Worm (Caenorhabditis elegans) whole organism, L1 larva: ENCODE results near the gene crls-1.

ENCODE experiments used
- aly-2 ChIP-seq: fragments of 150-350 bp; optimal IDR thresholded peaks from 2 replicates; lab custom pipeline; 2014; ENCODE audit warnings: missing biosample characterization, missing genetic modification characterization
- ama-1 ChIP-seq: fragments of 150-350 bp; optimal IDR thresholded peaks from 2 replicates; lab custom pipeline; 2014
- ceh-88 ChIP-seq: fragments of 200-800 bp; sonication (Bioruptor generic); IDR thresholded peaks from 2 replicates; pipeline ENCODE4 v1.3.6; 2022; ENCODE audit warnings: missing genetic modification characterization, missing compliant biosample characterization
- nhr-11 ChIP-seq: fragments of 150-350 bp; optimal IDR thresholded peaks from 2 replicates; lab custom pipeline; 2014; ENCODE audit warnings: missing biosample characterization, missing genetic modification characterization
- nhr-12 ChIP-seq: sonication (generic microtip); optimal IDR thresholded peaks from 2 replicates; lab custom pipeline; 2017; ENCODE audit warnings: missing biosample characterization, missing genetic modification characterization

ce11 chrIII:909540-909939 lies at the start of gene crls-1:
- TF ChIP-seq ceh-88 = no peak
- no peak for TF ChIP-seq nhr-12 (tag; lab: Kevin White, UChicago)
- no peak for TF ChIP-seq aly-2 (tag; lab: Kevin White, UChicago)
- TF ChIP-seq nhr-11 = no peak
- no peak for TF ChIP-seq ama-1
